Worm (Caenorhabditis elegans) whole organism, young adult: ENCODE results near the gene gly-6.

ENCODE experiments used
- B0019.2 ChIP-seq: fragments of 200-800 bp; sonication (Bioruptor generic); conservative IDR thresholded peaks from 2 replicates; pipeline ENCODE4 v1.3.6; 2022; ENCODE audit warnings: missing genetic modification reagents, missing genetic modification characterization, missing compliant biosample characterization
- B0261.1 ChIP-seq: sonication (generic microtip); optimal IDR thresholded peaks from 2 replicates; lab custom pipeline; 2016; ENCODE audit warnings: mild to moderate bottlenecking, missing genetic modification characterization, moderate library complexity, missing compliant biosample characterization
- C17E4.6 ChIP-seq: fragments of 200-800 bp; sonication (Bioruptor generic); IDR thresholded peaks from 2 replicates; pipeline ENCODE4 v1.3.6; 2022; ENCODE audit warnings: missing genetic modification reagents, missing genetic modification characterization, missing compliant biosample characterization
- F22D6.2 ChIP-seq: sonication (generic microtip); optimal IDR thresholded peaks from 2 replicates; lab custom pipeline; 2016; ENCODE audit warnings: mild to moderate bottlenecking, missing genetic modification characterization, missing compliant biosample characterization
- F23B12.7 ChIP-seq: sonication (generic microtip); optimal IDR thresholded peaks from 2 replicates; lab custom pipeline; 2017; ENCODE audit warnings: missing genetic modification characterization, mild to moderate bottlenecking, missing compliant biosample characterization, antibody characterized with exemption, moderate library complexity; ENCODE audit not compliant: insufficient read depth
- F49E8.2 ChIP-seq: sonication (generic microtip); optimal IDR thresholded peaks from 3 replicates; lab custom pipeline; 2017; ENCODE audit warnings: missing genetic modification characterization, mild to moderate bottlenecking, missing compliant biosample characterization, antibody characterized with exemption, moderate library complexity; ENCODE audit not compliant: insufficient read depth
- F55B11.4 ChIP-seq: sonication (generic microtip); optimal IDR thresholded peaks from 2 replicates; lab custom pipeline; 2016; ENCODE audit warnings: missing compliant biosample characterization, missing genetic modification characterization, borderline replicate concordance; ENCODE audit not compliant: insufficient read depth
- F57C9.4 ChIP-seq: sonication (generic microtip); optimal IDR thresholded peaks from 2 replicates; lab custom pipeline; 2017; ENCODE audit warnings: mild to moderate bottlenecking, missing genetic modification characterization, missing compliant biosample characterization
- K11D2.4 ChIP-seq: fragments of 200-800 bp; sonication (Bioruptor generic); IDR thresholded peaks from 2 replicates; pipeline ENCODE4 v1.3.6; 2022; ENCODE audit warnings: missing genetic modification reagents, missing genetic modification characterization, missing compliant biosample characterization
- T07F8.4 ChIP-seq: sonication (generic microtip); optimal IDR thresholded peaks from 2 replicates; lab custom pipeline; 2016; ENCODE audit warnings: mild to moderate bottlenecking, missing genetic modification characterization, moderate library complexity, missing compliant biosample characterization
- Y79H2A.3 ChIP-seq: fragments of 200-800 bp; sonication (Bioruptor generic); conservative IDR thresholded peaks from 2 replicates; pipeline ENCODE4 v1.3.6; 2022; ENCODE audit warnings: missing genetic modification reagents, missing genetic modification characterization, missing compliant biosample characterization
- Y95B8A.8 ChIP-seq: fragments of 200-800 bp; sonication (Bioruptor generic); IDR thresholded peaks from 2 replicates; pipeline ENCODE4 v1.3.6; 2022; ENCODE audit warnings: missing genetic modification reagents, missing genetic modification characterization, missing compliant biosample characterization
- aptf-2 ChIP-seq: fragments of 200-800 bp; sonication (Bioruptor generic); conservative IDR thresholded peaks from 2 replicates; pipeline ENCODE4 v1.3.6; 2022; ENCODE audit warnings: missing genetic modification reagents, missing genetic modification characterization, missing compliant biosample characterization
- attf-3 ChIP-seq: fragments of 200-800 bp; sonication (Bioruptor generic); conservative IDR thresholded peaks from 2 replicates; pipeline ENCODE4 v1.3.6; 2022; ENCODE audit warnings: missing genetic modification reagents, missing genetic modification characterization, missing compliant biosample characterization
- bed-2 ChIP-seq: fragments of 200-800 bp; sonication (Bioruptor generic); IDR thresholded peaks from 2 replicates; pipeline ENCODE4 v1.3.6; 2022; ENCODE audit warnings: missing genetic modification reagents, missing genetic modification characterization, missing compliant biosample characterization
- ccch-3 ChIP-seq: fragments of 200-800 bp; sonication (Bioruptor generic); optimal IDR thresholded peaks from 2 replicates; lab custom pipeline; 2018; ENCODE audit warnings: mild to moderate bottlenecking, missing genetic modification characterization, missing compliant biosample characterization
- cebp-2 ChIP-seq: fragments of 200-800 bp; sonication (Bioruptor generic); IDR thresholded peaks from 2 replicates; pipeline ENCODE4 v1.3.6; 2022; ENCODE audit warnings: missing genetic modification characterization, missing compliant biosample characterization
- ceh-100 ChIP-seq: fragments of 200-800 bp; sonication (Bioruptor generic); IDR thresholded peaks from 2 replicates; pipeline ENCODE4 v1.3.6; 2022; ENCODE audit warnings: missing genetic modification reagents, missing genetic modification characterization, missing compliant biosample characterization
- ceh-79 ChIP-seq: sonication (generic microtip); optimal IDR thresholded peaks from 2 replicates; lab custom pipeline; 2017; ENCODE audit warnings: mild to moderate bottlenecking, missing genetic modification characterization, missing compliant biosample characterization
- chd-7 ChIP-seq: sonication (generic microtip); optimal IDR thresholded peaks from 2 replicates; lab custom pipeline; 2016; ENCODE audit warnings: mild to moderate bottlenecking, missing genetic modification characterization, moderate library complexity, missing compliant biosample characterization
- die-1 ChIP-seq: sonication (generic microtip); optimal IDR thresholded peaks from 2 replicates; lab custom pipeline; 2016; ENCODE audit warnings: missing genotype, mild to moderate bottlenecking, missing genetic modification characterization, missing compliant biosample characterization
- egl-44 ChIP-seq: fragments of 200-800 bp; sonication (Bioruptor generic); IDR thresholded peaks from 2 replicates; pipeline ENCODE4 v1.3.6; 2022; ENCODE audit warnings: missing genetic modification reagents, missing genetic modification characterization, missing compliant biosample characterization
- ekl-4 ChIP-seq: fragments of 200-800 bp; sonication (Bioruptor generic); IDR thresholded peaks from 2 replicates; pipeline ENCODE4 v1.3.6; 2022; ENCODE audit warnings: missing genetic modification reagents, missing genetic modification characterization, missing compliant biosample characterization
- ets-4 ChIP-seq: fragments of 200-800 bp; sonication (Bioruptor generic); optimal IDR thresholded peaks from 2 replicates; lab custom pipeline; 2018; ENCODE audit warnings: mild to moderate bottlenecking, missing genetic modification characterization, missing compliant biosample characterization
- fkh-3 ChIP-seq: sonication (generic microtip); optimal IDR thresholded peaks from 2 replicates; lab custom pipeline; 2016; ENCODE audit warnings: mild to moderate bottlenecking, missing genetic modification characterization, missing compliant biosample characterization
- him-1 ChIP-seq: sonication (generic microtip); optimal IDR thresholded peaks from 2 replicates; lab custom pipeline; 2016; ENCODE audit warnings: missing genotype, missing genetic modification reagents, missing genetic modification characterization, missing compliant biosample characterization
- hlh-12 ChIP-seq: sonication (generic microtip); optimal IDR thresholded peaks from 2 replicates; lab custom pipeline; 2016; ENCODE audit warnings: missing genetic modification characterization, missing compliant biosample characterization
- hmg-20 ChIP-seq: fragments of 200-800 bp; sonication (Bioruptor generic); IDR thresholded peaks from 2 replicates; pipeline ENCODE4 v1.3.6; 2022; ENCODE audit warnings: missing genetic modification reagents, missing genetic modification characterization, missing compliant biosample characterization
- hrde-1 ChIP-seq: sonication (generic microtip); optimal IDR thresholded peaks from 2 replicates; lab custom pipeline; 2016; ENCODE audit warnings: missing genetic modification characterization, mild to moderate bottlenecking, missing compliant biosample characterization, moderate library complexity, missing genotype, missing genetic modification reagents, borderline replicate concordance
- lin-26 ChIP-seq: fragments of 200-800 bp; sonication (Bioruptor generic); IDR thresholded peaks from 2 replicates; pipeline ENCODE4 v1.3.6; 2022; ENCODE audit warnings: missing genetic modification reagents, missing genetic modification characterization, missing compliant biosample characterization
- lin-54 ChIP-seq: fragments of 200-800 bp; sonication (Bioruptor generic); optimal IDR thresholded peaks from 2 replicates; lab custom pipeline; 2018; ENCODE audit warnings: mild to moderate bottlenecking, missing genetic modification characterization, missing compliant biosample characterization
- lsl-1 ChIP-seq: fragments of 200-800 bp; sonication (Bioruptor generic); optimal IDR thresholded peaks from 2 replicates; lab custom pipeline; 2018; ENCODE audit warnings: mild to moderate bottlenecking, missing genetic modification characterization, moderate library complexity, missing compliant biosample characterization
- madf-10 ChIP-seq: sonication (generic microtip); optimal IDR thresholded peaks from 2 replicates; lab custom pipeline; 2016; ENCODE audit warnings: mild to moderate bottlenecking, missing genetic modification characterization, missing compliant biosample characterization
- nfyb-1 ChIP-seq: fragments of 200-800 bp; sonication (Bioruptor generic); IDR thresholded peaks from 2 replicates; pipeline ENCODE4 v1.3.6; 2022; ENCODE audit warnings: missing genetic modification reagents, missing genetic modification characterization, missing compliant biosample characterization
- nhr-179 ChIP-seq: sonication (generic microtip); optimal IDR thresholded peaks from 2 replicates; lab custom pipeline; 2016; ENCODE audit warnings: mild to moderate bottlenecking, missing genetic modification characterization, missing compliant biosample characterization
- pha-4 ChIP-seq: fragments of 150-350 bp; sonication (generic microtip); optimal IDR thresholded peaks from 2 replicates; lab custom pipeline; 2014; ENCODE audit warnings: missing biosample characterization, missing genetic modification reagents, missing genetic modification characterization
- repo-1 ChIP-seq: sonication (generic microtip); optimal IDR thresholded peaks from 2 replicates; lab custom pipeline; 2017; ENCODE audit warnings: mild to moderate bottlenecking, missing genetic modification characterization, missing compliant biosample characterization
- rpc-1 ChIP-seq, 2 experiments: fragments of 150-350 bp in 1 of 2; sonication (generic microtip) in 1 of 2; optimal IDR thresholded peaks; 2 replicates each; lab custom pipeline; 2014 to 2018; ENCODE audit warnings: missing biosample characterization in 1 of 2, missing genetic modification characterization in 1 of 2, missing genetic modification reagents in 1 of 2, missing genotype in 1 of 2
- snpc-1.1 ChIP-seq: sonication (generic microtip); optimal IDR thresholded peaks from 2 replicates; lab custom pipeline; 2017; ENCODE audit warnings: missing genetic modification characterization, mild to moderate bottlenecking, missing compliant biosample characterization, antibody characterized with exemption, moderate library complexity, missing genotype, missing genetic modification reagents; ENCODE audit not compliant: insufficient read depth
- tbx-9 ChIP-seq: sonication (generic microtip); optimal IDR thresholded peaks from 2 replicates; lab custom pipeline; 2016; ENCODE audit warnings: borderline replicate concordance, missing genetic modification characterization, inconsistent platforms, missing compliant biosample characterization
- unc-130 ChIP-seq: sonication (generic microtip); optimal IDR thresholded peaks from 2 replicates; lab custom pipeline; 2016; ENCODE audit warnings: missing genetic modification reagents, missing genetic modification characterization, missing compliant biosample characterization
- zim-3 ChIP-seq: sonication (generic microtip); optimal IDR thresholded peaks from 2 replicates; lab custom pipeline; 2017; ENCODE audit warnings: mild to moderate bottlenecking, missing genetic modification characterization, moderate library complexity, missing compliant biosample characterization
- ztf-18 ChIP-seq: sonication (generic microtip); optimal IDR thresholded peaks from 2 replicates; lab custom pipeline; 2016; ENCODE audit warnings: missing genotype, mild to moderate bottlenecking, missing genetic modification characterization, missing compliant biosample characterization
- ztf-22 ChIP-seq: fragments of 200-800 bp; sonication (Bioruptor generic); optimal IDR thresholded peaks from 2 replicates; lab custom pipeline; 2018; ENCODE audit warnings: mild to moderate bottlenecking, missing genetic modification characterization, moderate library complexity, missing compliant biosample characterization

Gene gly-6

ce11 chrIII:4330984-4331383, at the start of gene gly-6:
Gene gly-6, minus strand, starts transcription at chrIII:4331228.
- no peak for TF ChIP-seq rpc-1 (optimal IDR thresholded peaks at IDR 0.05; lab: Kevin White, UChicago)
- TF ChIP-seq rpc-1 (tag; optimal IDR thresholded peaks at IDR 0.05; lab: Kevin White, UChicago), result no peak
- TF ChIP-seq hlh-12 (tag; lab: Kevin White, UChicago), result no peak
- TF ChIP-seq zim-3 (tag; lab: Kevin White, UChicago), result no peak
- TF ChIP-seq T07F8.4 (tag; lab: Kevin White, UChicago), result no peak
- no peak for TF ChIP-seq aptf-2 (GFP tag; lab: Robert Waterston, UW)
- TF ChIP-seq nfyb-1 (GFP tag; lab: Robert Waterston, UW), result no peak
- TF ChIP-seq ccch-3 (GFP tag; lab: Kevin White, UChicago), result no peak
- no peak for TF ChIP-seq snpc-1.1 (tag; lab: Kevin White, UChicago)
- no peak for TF ChIP-seq attf-3 (GFP tag; lab: Robert Waterston, UW)
- TF ChIP-seq chd-7, result no peak
- TF ChIP-seq ekl-4, result no peak
- TF ChIP-seq ets-4 (GFP tag; lab: Kevin White, UChicago), result no peak
- no peak for TF ChIP-seq F57C9.4 (tag; lab: Kevin White, UChicago)
- no peak for TF ChIP-seq F22D6.2
- TF ChIP-seq lin-26 (GFP tag; lab: Robert Waterston, UW), result no peak
- no peak for TF ChIP-seq Y79H2A.3 (GFP tag; lab: Robert Waterston, UW)
- TF ChIP-seq fkh-3, result no peak
- TF ChIP-seq hrde-1 (tag; lab: Kevin White, UChicago), result no peak
- no peak for TF ChIP-seq bed-2 (GFP tag; lab: Robert Waterston, UW)
- TF ChIP-seq, all 124 proteins: peak for 0

DNA sequence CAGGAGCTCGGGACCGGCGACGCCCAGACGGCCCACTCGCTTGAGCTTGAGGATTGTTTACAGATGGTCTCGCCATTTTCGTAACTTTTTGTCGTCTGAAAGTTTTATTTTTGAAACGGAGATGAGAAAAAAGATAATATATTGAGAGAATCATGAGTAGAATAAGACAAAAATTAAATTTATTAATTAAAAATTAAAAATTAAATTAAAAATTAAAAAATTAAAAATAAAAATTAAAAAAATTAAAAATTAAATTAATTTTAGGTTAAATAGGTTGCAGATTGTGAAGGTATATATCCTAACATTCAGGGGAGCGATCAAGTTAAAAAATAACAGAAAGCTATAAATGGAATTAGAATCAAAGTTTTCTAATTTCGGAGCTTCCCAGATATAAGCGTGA, 48.7 kb upstream of the gly-6 start, which contains the start of gene B0284.3:
TSS of gene B0284.3 (minus strand) at position 101 of the 400 bp plus-strand sequence.
- TF ChIP-seq repo-1 (tag; lab: Kevin White, UChicago) (no peak), ztf-18 (tag; lab: Kevin White, UChicago) (no peak), nhr-179 (tag; lab: Kevin White, UChicago) (no peak), F49E8.2 (tag; lab: Kevin White, UChicago) (no peak), attf-3 (GFP tag; lab: Robert Waterston, UW) (no peak), pha-4 (no peak), him-1 (no peak), unc-130 (GFP tag; lab: Kevin White, UChicago) (no peak), ceh-79 (tag; lab: Kevin White, UChicago) (no peak), F55B11.4 (no peak), ztf-22 (GFP tag; lab: Kevin White, UChicago) (no peak), F23B12.7 (no peak), hmg-20 (no peak), B0019.2 (GFP tag; lab: Robert Waterston, UW) (no peak), tbx-9 (tag; lab: Kevin White, UChicago) (no peak)

DNA sequence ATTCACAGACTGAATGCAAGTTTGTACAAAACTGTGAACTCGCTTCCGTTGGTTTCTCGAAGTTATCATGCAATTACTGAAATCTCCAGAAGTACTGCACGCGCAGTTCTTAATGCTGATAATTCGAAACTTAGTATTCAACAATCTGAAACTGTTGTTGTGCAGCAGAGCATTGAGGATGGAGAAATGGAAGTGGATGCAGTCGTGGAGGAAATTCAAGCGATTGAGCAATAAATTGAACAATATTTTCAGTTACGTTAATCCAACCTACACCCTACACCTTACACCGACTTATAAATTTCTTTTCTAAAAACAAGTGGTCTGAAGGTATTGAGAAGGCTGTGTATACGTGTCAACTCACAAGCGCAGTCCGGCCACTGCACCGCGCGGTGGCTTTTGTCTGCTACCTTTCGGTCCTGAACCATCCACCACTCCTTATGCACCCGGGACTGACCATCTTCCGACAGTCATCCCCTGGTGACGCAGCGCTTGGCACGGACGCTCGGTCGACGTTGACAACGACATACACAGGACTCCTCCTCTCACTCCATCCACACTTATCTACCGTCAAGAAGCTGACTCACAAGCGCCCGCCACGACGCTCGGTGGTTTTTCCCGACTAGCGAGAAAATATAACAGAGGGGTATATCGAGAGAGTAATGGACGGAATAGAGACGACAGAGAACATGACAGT, 47.7 kb upstream of the gly-6 start:
- TF ChIP-seq nhr-179 (tag; lab: Kevin White, UChicago) (peak; percentile 13), C17E4.6 (peak; percentile 17; the same call in 1 of the 2 replicates), lin-54 (GFP tag; lab: Kevin White, UChicago) (peak; percentile 38), B0261.1 (tag; lab: Kevin White, UChicago) (peak; percentile 67), K11D2.4 (peak; percentile 76), Y79H2A.3 (GFP tag; lab: Robert Waterston, UW) (0 out of 2 replicates have a peak, but pooled peaks have one; percentile 10), T07F8.4 (tag; lab: Kevin White, UChicago) (peak; percentile 2), egl-44 (peak; percentile 76), Y95B8A.8 (GFP tag; lab: Robert Waterston, UW) (0 out of 2 replicates have a peak, but pooled peaks have one; percentile 20), madf-10 (tag; lab: Kevin White, UChicago) (peak; percentile 9), die-1 (tag; lab: Kevin White, UChicago) (peak; percentile 0), lsl-1 (peak; percentile 34), ceh-100 (peak; percentile 25), cebp-2 (GFP tag; lab: Robert Waterston, UW) (peak; percentile 16; the same call in 1 of the 2 replicates), nfyb-1 (GFP tag; lab: Robert Waterston, UW) (peak; percentile 82; the same call in 1 of the 2 replicates)
